Fruit fly (Drosophila melanogaster) whole organism, embryonic: ENCODE measurements around the gene TH1.

Source experiments
- Aef1 ChIP-seq: fragments of 200-800 bp; sonication (Bioruptor generic); IDR thresholded peaks from 3 replicates; pipeline ENCODE4 v1.3.6; 2022; ENCODE audit warnings: missing biosample characterization, missing genetic modification characterization
- Antp ChIP-seq: fragments of 200-800 bp; sonication (Bioruptor generic); optimal IDR thresholded peaks from 3 replicates; lab custom pipeline; 2016; ENCODE audit warnings: missing biosample characterization, missing genetic modification characterization
- C15 ChIP-seq: fragments of 200-800 bp; sonication (Bioruptor generic); IDR thresholded peaks from 3 replicates; pipeline ENCODE4 v1.3.6; 2022; ENCODE audit warnings: missing biosample characterization, missing genetic modification characterization
- CG10209 ChIP-seq: fragments of 200-800 bp; sonication (Bioruptor generic); optimal IDR thresholded peaks from 3 replicates; lab custom pipeline; 2017; ENCODE audit warnings: missing biosample characterization, mild to moderate bottlenecking, missing genetic modification characterization, missing genetic modification reagents
- CG1024 ChIP-seq: fragments of 200-800 bp; sonication (Bioruptor generic); IDR thresholded peaks from 2 replicates; pipeline ENCODE4 v1.3.6; 2022; ENCODE audit warnings: missing biosample characterization, missing genetic modification characterization
- CG11398 ChIP-seq: fragments of 200-800 bp; sonication (Bioruptor generic); optimal IDR thresholded peaks from 2 replicates; lab custom pipeline; 2016; ENCODE audit warnings: missing biosample characterization, missing genetic modification characterization
- CG12744 ChIP-seq: fragments of 200-800 bp; sonication (Bioruptor generic); optimal IDR thresholded peaks from 2 replicates; lab custom pipeline; 2016; ENCODE audit warnings: missing biosample characterization, missing genetic modification characterization
- CG13624 ChIP-seq: fragments of 200-800 bp; sonication (Bioruptor generic); optimal IDR thresholded peaks from 2 replicates; lab custom pipeline; 2016; ENCODE audit warnings: missing biosample characterization, missing genetic modification characterization
- CG13775 ChIP-seq: fragments of 200-800 bp; sonication (Bioruptor generic); optimal IDR thresholded peaks from 3 replicates; lab custom pipeline; 2017; ENCODE audit warnings: missing biosample characterization, mild to moderate bottlenecking, missing genetic modification characterization
- CG13894 ChIP-seq: fragments of 200-800 bp; sonication (Bioruptor generic); optimal IDR thresholded peaks from 3 replicates; lab custom pipeline; 2018; ENCODE audit warnings: missing biosample characterization, mild to moderate bottlenecking, missing genetic modification characterization, moderate library complexity
- CG14667 ChIP-seq: fragments of 200-800 bp; sonication (Bioruptor generic); IDR thresholded peaks from 2 replicates; pipeline ENCODE4 v1.3.6; 2022; ENCODE audit warnings: missing biosample characterization, missing genetic modification characterization
- CG14710 ChIP-seq: fragments of 200-800 bp; sonication (Bioruptor generic); optimal IDR thresholded peaks from 3 replicates; lab custom pipeline; 2019; ENCODE audit warnings: missing biosample characterization, mild to moderate bottlenecking, missing genetic modification characterization, moderate library complexity
- CG15073 ChIP-seq: fragments of 200-800 bp; sonication (Bioruptor generic); optimal IDR thresholded peaks from 2 replicates; lab custom pipeline; 2016; ENCODE audit warnings: missing biosample characterization, missing genetic modification characterization
- CG1602 ChIP-seq: fragments of 200-800 bp; sonication (Bioruptor generic); optimal IDR thresholded peaks from 3 replicates; lab custom pipeline; 2016; ENCODE audit warnings: missing biosample characterization, missing genetic modification characterization
- CG18011 ChIP-seq: fragments of 200-800 bp; sonication (Bioruptor generic); optimal IDR thresholded peaks from 2 replicates; lab custom pipeline; 2017; ENCODE audit warnings: missing biosample characterization, missing genetic modification characterization, mild to moderate bottlenecking, moderate library complexity, missing genotype
- CG2712 ChIP-seq: fragments of 200-800 bp; optimal IDR thresholded peaks from 3 replicates; lab custom pipeline; 2019; ENCODE audit warnings: missing biosample characterization, mild to moderate bottlenecking, missing genetic modification characterization, moderate library complexity
- CG32767 ChIP-seq: fragments of 200-800 bp; sonication (Bioruptor generic); IDR thresholded peaks from 2 replicates; pipeline ENCODE4 v1.3.6; 2022; ENCODE audit warnings: missing biosample characterization, missing genetic modification characterization
- CG32772 ChIP-seq: fragments of 200-800 bp; sonication (Bioruptor generic); IDR thresholded peaks from 2 replicates; pipeline ENCODE4 v1.3.6; 2022; ENCODE audit warnings: missing biosample characterization, missing genetic modification characterization
- CG34376 ChIP-seq: fragments of 200-800 bp; sonication (Bioruptor generic); optimal IDR thresholded peaks from 2 replicates; lab custom pipeline; 2018; ENCODE audit warnings: missing biosample characterization, mild to moderate bottlenecking, missing genetic modification characterization
- CG4404 ChIP-seq: fragments of 200-800 bp; sonication (Bioruptor generic); IDR thresholded peaks from 2 replicates; pipeline ENCODE4 v1.3.6; 2022; ENCODE audit warnings: missing biosample characterization, missing genetic modification characterization
- CG6854 ChIP-seq: fragments of 200-800 bp; sonication (Bioruptor generic); optimal IDR thresholded peaks from 3 replicates; lab custom pipeline; 2017; ENCODE audit warnings: missing biosample characterization, mild to moderate bottlenecking, missing genetic modification characterization
- CG7271 ChIP-seq: fragments of 200-800 bp; sonication (Bioruptor generic); optimal IDR thresholded peaks from 2 replicates; lab custom pipeline; 2018; ENCODE audit warnings: missing biosample characterization, mild to moderate bottlenecking, missing genetic modification characterization, moderate library complexity
- CG8281 ChIP-seq: fragments of 200-800 bp; sonication (Bioruptor generic); optimal IDR thresholded peaks from 2 replicates; lab custom pipeline; 2018; ENCODE audit warnings: missing biosample characterization, mild to moderate bottlenecking, missing genetic modification characterization, moderate library complexity
- CG9876 ChIP-seq: fragments of 200-800 bp; sonication (Bioruptor generic); optimal IDR thresholded peaks from 2 replicates; lab custom pipeline; 2016; ENCODE audit warnings: missing biosample characterization, missing genetic modification characterization
- Ets65A ChIP-seq: fragments of 200-800 bp; sonication (Bioruptor generic); peaks from one replicate; lab custom pipeline; 2016; ENCODE audit warnings: missing biosample characterization, missing genetic modification characterization
- Fer1 ChIP-seq: fragments of 200-800 bp; sonication (Bioruptor generic); optimal IDR thresholded peaks from 2 replicates; lab custom pipeline; 2017; ENCODE audit warnings: missing biosample characterization, mild to moderate bottlenecking, missing genetic modification characterization
- Fer2 ChIP-seq: fragments of 200-800 bp; sonication (Bioruptor generic); optimal IDR thresholded peaks from 2 replicates; lab custom pipeline; 2018; ENCODE audit warnings: missing biosample characterization, mild to moderate bottlenecking, missing genetic modification characterization, moderate library complexity
- GATAe ChIP-seq: fragments of 200-800 bp; sonication (Bioruptor generic); conservative IDR thresholded peaks from 2 replicates; pipeline ENCODE4 v1.3.6; 2022; ENCODE audit warnings: missing biosample characterization, missing genetic modification characterization
- Max ChIP-seq: fragments of 200-800 bp; sonication (Bioruptor generic); optimal IDR thresholded peaks from 2 replicates; lab custom pipeline; 2016; ENCODE audit warnings: missing biosample characterization, mild to moderate bottlenecking, missing genetic modification characterization
- Myb ChIP-seq: fragments of 200-800 bp; sonication (Bioruptor generic); optimal IDR thresholded peaks from 2 replicates; lab custom pipeline; 2016; ENCODE audit warnings: missing biosample characterization, missing genetic modification characterization
- NC2α ChIP-seq: fragments of 200-800 bp; sonication (Bioruptor generic); optimal IDR thresholded peaks from 2 replicates; lab custom pipeline; 2016; ENCODE audit warnings: missing biosample characterization, missing genetic modification characterization
- Rfx ChIP-seq: fragments of 200-800 bp; sonication (Bioruptor generic); IDR thresholded peaks from 2 replicates; pipeline ENCODE4 v1.3.6; 2022; ENCODE audit warnings: missing biosample characterization, missing genetic modification characterization
- abd-A ChIP-seq: fragments of 200-800 bp; sonication (Bioruptor generic); optimal IDR thresholded peaks from 3 replicates; lab custom pipeline; 2019; ENCODE audit warnings: missing biosample characterization, mild to moderate bottlenecking, missing genetic modification characterization, moderate library complexity
- ash1 ChIP-seq: fragments of 200-800 bp; sonication (Bioruptor generic); optimal IDR thresholded peaks from 2 replicates; lab custom pipeline; 2018; ENCODE audit warnings: missing biosample characterization, mild to moderate bottlenecking, missing genetic modification characterization
- bowl ChIP-seq: fragments of 200-800 bp; sonication (Bioruptor generic); IDR thresholded peaks from 2 replicates; pipeline ENCODE4 v1.3.6; 2022; ENCODE audit warnings: missing biosample characterization, missing genetic modification characterization
- chm ChIP-seq: fragments of 200-800 bp; sonication (Bioruptor generic); IDR thresholded peaks from 2 replicates; pipeline ENCODE4 v1.3.6; 2022; ENCODE audit warnings: missing biosample characterization, missing genetic modification characterization
- cwo ChIP-seq: fragments of 200-800 bp; sonication (Bioruptor generic); optimal IDR thresholded peaks from 3 replicates; lab custom pipeline; 2017; ENCODE audit warnings: missing biosample characterization, missing genetic modification characterization, mild to moderate bottlenecking, moderate library complexity, missing genetic modification reagents
- dmrt11E ChIP-seq: fragments of 200-800 bp; sonication (Bioruptor generic); optimal IDR thresholded peaks from 3 replicates; lab custom pipeline; 2018; ENCODE audit warnings: missing biosample characterization, mild to moderate bottlenecking, missing genetic modification characterization, moderate library complexity
- ewg ChIP-seq: fragments of 200-800 bp; sonication (Bioruptor generic); optimal IDR thresholded peaks from 3 replicates; lab custom pipeline; 2017; ENCODE audit warnings: mild to moderate bottlenecking, missing biosample characterization, missing genetic modification reagents, missing genetic modification characterization
- ham ChIP-seq: fragments of 200-800 bp; sonication (Bioruptor generic); IDR thresholded peaks from 2 replicates; pipeline ENCODE4 v1.3.6; 2022; ENCODE audit warnings: missing biosample characterization, missing genetic modification characterization
- hb ChIP-seq: fragments of 200-800 bp; sonication (Bioruptor generic); IDR thresholded peaks from 3 replicates; pipeline ENCODE4 v1.3.6; 2022; ENCODE audit warnings: missing biosample characterization, missing genetic modification characterization; ENCODE audit not compliant: partially characterized antibody
- insv ChIP-seq, 2 experiments: fragments of 200-800 bp; sonication (Bioruptor generic); optimal IDR thresholded peaks; 3 replicates each; lab custom pipeline; 2016 to 2018; ENCODE audit warnings: missing biosample characterization in 2 of 2, missing genetic modification characterization in 2 of 2
- lmd ChIP-seq: fragments of 200-800 bp; sonication (Bioruptor generic); IDR thresholded peaks from 2 replicates; pipeline ENCODE4 v1.3.6; 2022; ENCODE audit warnings: missing biosample characterization, missing genetic modification characterization
- lov ChIP-seq, 2 experiments: fragments of 200-800 bp in 1 of 2; fragments of >200 bp in 1 of 2; sonication (Bioruptor generic) in 1 of 2; IDR thresholded peaks in 1 of 2; optimal IDR thresholded peaks in 1 of 2; 2 replicates in 1 of 2; 3 replicates in 1 of 2; pipeline versions ENCODE4 v1.3.6 to Lab custom; 2017 to 2022; ENCODE audit warnings: missing biosample characterization in 1 of 2, missing genetic modification characterization in 1 of 2
- maf-S ChIP-seq: fragments of 200-800 bp; sonication (Bioruptor generic); optimal IDR thresholded peaks from 2 replicates; lab custom pipeline; 2016; ENCODE audit warnings: missing biosample characterization, missing genetic modification characterization
- org-1 ChIP-seq: fragments of 200-800 bp; sonication (Bioruptor generic); optimal IDR thresholded peaks from 2 replicates; lab custom pipeline; 2017; ENCODE audit warnings: missing biosample characterization, missing genetic modification characterization
- pb ChIP-seq: fragments of 200-800 bp; sonication (Bioruptor generic); optimal IDR thresholded peaks from 3 replicates; lab custom pipeline; 2016; ENCODE audit warnings: missing biosample characterization, missing genetic modification characterization
- psq ChIP-seq: fragments of 200-800 bp; sonication (Bioruptor generic); optimal IDR thresholded peaks from 2 replicates; lab custom pipeline; 2017; ENCODE audit warnings: missing biosample characterization, missing genetic modification characterization
- ro ChIP-seq: fragments of 200-800 bp; sonication (Bioruptor generic); IDR thresholded peaks from 2 replicates; pipeline ENCODE4 v1.3.6; 2022; ENCODE audit warnings: missing biosample characterization, missing genetic modification characterization
- seq ChIP-seq: fragments of 200-800 bp; sonication (Bioruptor generic); IDR thresholded peaks from 2 replicates; pipeline ENCODE4 v1.3.6; 2022; ENCODE audit warnings: missing biosample characterization, missing genetic modification characterization
- wdn ChIP-seq: fragments of 200-800 bp; sonication (Bioruptor generic); IDR thresholded peaks from 2 replicates; pipeline ENCODE4 v1.3.6; 2022; ENCODE audit warnings: missing biosample characterization, missing genetic modification characterization

The TH1 gene

DNA sequence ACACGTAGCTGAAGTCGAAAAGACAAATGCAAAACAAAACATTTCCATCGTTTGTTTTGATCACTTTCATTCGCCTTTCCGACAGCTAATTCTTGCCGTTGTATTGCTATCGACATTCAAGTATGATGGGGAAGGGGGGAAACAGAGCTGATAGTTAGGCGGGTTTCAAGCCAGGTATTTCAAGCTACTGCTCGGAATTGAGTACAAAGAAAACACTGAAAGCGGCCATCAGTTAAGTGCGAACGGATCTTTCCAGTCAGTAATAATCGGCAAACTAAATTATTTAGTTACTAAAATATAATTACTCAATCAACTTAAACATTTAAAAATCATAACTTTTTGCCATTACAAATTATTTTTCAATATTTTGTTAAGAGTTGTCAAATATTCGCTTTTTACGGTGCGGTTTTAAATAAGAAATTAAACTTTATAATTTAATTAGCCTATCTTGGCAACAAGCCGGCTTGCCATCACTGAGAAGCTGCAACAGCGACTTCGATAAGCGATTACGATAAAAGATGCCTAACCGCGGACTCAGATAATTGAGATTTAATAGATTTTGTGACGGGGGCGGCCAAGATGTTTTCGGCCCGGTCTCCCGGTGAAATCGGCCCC lies 36.7 kb upstream of the TH1 start (continued):
- TF ChIP-seq C15 (GFP tag; lab: Robert Waterston, UW) (no peak), CG8281 (no peak), maf-S (GFP tag; lab: Kevin White, UChicago) (no peak), CG32772 (no peak), CG6854 (GFP tag; lab: Kevin White, UChicago) (no peak), CG4404 (GFP tag; lab: Robert Waterston, UW) (no peak), Myb (GFP tag; lab: Kevin White, UChicago) (no peak), Max (GFP tag; lab: Kevin White, UChicago) (no peak), Fer1 (peak; percentile 14), chm (GFP tag; lab: Robert Waterston, UW) (no peak), NC2α (no peak), lov (optimal IDR thresholded peaks at IDR 0.05; lab: Kevin White, UChicago) (no peak), lov (GFP tag; IDR thresholded peaks at IDR 0.05; lab: Robert Waterston, UW) (no peak), hb (GFP tag; lab: Robert Waterston, UW) (no peak), GATAe (no peak), Aef1 (GFP tag; lab: Robert Waterston, UW) (no peak), ash1 (no peak), CG1024 (GFP tag; lab: Robert Waterston, UW) (no peak), CG13894 (tag; lab: Kevin White, UChicago) (no peak), ewg (GFP tag; lab: Kevin White, UChicago) (no peak), pb (GFP tag; lab: Kevin White, UChicago) (no peak), ham (GFP tag; lab: Robert Waterston, UW) (no peak), Rfx (GFP tag; lab: Robert Waterston, UW) (0 out of 2 replicates have a peak, but pooled peaks have one; percentile 9), seq (GFP tag; lab: Robert Waterston, UW) (no peak), lmd (GFP tag; lab: Robert Waterston, UW) (no peak), CG32767 (no peak), wdn (no peak), insv (GFP tag; optimal IDR thresholded peaks at IDR 0.05; lab: Kevin White, UChicago) (no peak), CG12744 (GFP tag; lab: Kevin White, UChicago) (no peak), CG10209 (GFP tag; lab: Kevin White, UChicago) (no peak), cwo (GFP tag; lab: Kevin White, UChicago) (no peak), CG18011 (GFP tag; lab: Kevin White, UChicago) (no peak), CG11398 (GFP tag; lab: Kevin White, UChicago) (no peak), dmrt11E (tag; lab: Kevin White, UChicago) (peak; percentile 37), CG7271 (tag; lab: Kevin White, UChicago) (no peak), CG13624 (no peak), ro (GFP tag; lab: Robert Waterston, UW) (no peak), Antp (GFP tag; lab: Kevin White, UChicago) (no peak), psq (GFP tag; lab: Kevin White, UChicago) (peak; percentile 40), Fer2 (tag; lab: Kevin White, UChicago) (no peak), CG34376 (GFP tag; lab: Kevin White, UChicago) (peak; percentile 2), CG1602 (GFP tag; lab: Kevin White, UChicago) (no peak), CG13775 (GFP tag; lab: Kevin White, UChicago) (peak; percentile 16), CG14710 (tag; lab: Kevin White, UChicago) (peak; percentile 25), Ets65A (GFP tag; lab: Kevin White, UChicago) (no peak), CG15073 (GFP tag; lab: Kevin White, UChicago) (no peak), CG2712 (tag; lab: Kevin White, UChicago) (peak; percentile 46), org-1 (GFP tag; lab: Kevin White, UChicago) (no peak), abd-A (tag; lab: Kevin White, UChicago) (no peak), CG14667 (GFP tag; lab: Robert Waterston, UW) (no peak), CG9876 (GFP tag; lab: Kevin White, UChicago) (no peak), bowl (GFP tag; lab: Robert Waterston, UW) (no peak)
